Worm (Caenorhabditis elegans): ENCODE results near the gene clc-22.

Gene clc-22

DNA sequence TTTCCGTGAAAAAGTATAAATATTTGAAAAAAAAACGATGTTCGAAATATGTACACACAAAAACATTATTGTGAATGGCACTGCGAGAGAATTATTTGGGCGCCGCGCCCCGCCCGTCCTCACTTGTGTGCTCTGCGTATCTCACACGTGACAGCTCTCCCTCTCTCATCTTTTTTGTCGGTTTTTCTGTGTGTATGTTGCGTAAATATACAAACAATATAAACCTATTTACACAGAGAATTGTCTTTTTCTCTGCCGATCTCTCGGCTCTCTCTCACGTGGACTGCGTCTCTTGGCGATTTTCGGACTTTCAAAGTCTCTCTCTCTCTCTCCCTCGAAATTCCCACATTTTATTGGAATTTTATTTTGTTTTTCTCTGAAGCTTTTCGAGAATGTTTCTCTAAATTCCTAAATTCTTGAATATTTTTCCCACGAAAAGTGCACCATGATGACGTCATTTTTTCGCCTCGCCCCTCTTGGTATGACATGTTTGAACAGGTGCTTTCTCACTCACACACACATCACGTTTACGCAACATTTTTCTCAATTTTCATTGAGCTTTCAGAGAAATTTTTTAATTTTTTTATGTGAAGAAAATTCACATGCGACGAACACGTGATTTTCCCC lies 37.1 kb downstream of the clc-22 start (continued):
- TF ChIP-seq let-607 (tag; optimal IDR thresholded peaks at IDR 0.05) (peak in 1 of 2 experiments; percentile 55), tbp1 (GFP tag; optimal IDR thresholded peaks at IDR 0.05) (peak; percentile 38), zfh-2 (GFP tag; conservative IDR thresholded peaks at IDR 0.05) (peak; percentile 87), rec-8 (tag; optimal IDR thresholded peaks at IDR 0.05) (no peak), lin-35 (GFP tag; optimal IDR thresholded peaks at IDR 0.05) (peak in 1 of 3 experiments; percentile 49), hsf-1 (GFP tag; IDR thresholded peaks at IDR 0.05) (no peak), die-1 (tag; optimal IDR thresholded peaks at IDR 0.05) (no peak), ZK185.1 (tag; optimal IDR thresholded peaks at IDR 0.05; ENCODE audit: poor library complexity, severe bottlenecking) (peak; percentile 76), K11D2.4 (GFP tag; IDR thresholded peaks at IDR 0.05) (peak; percentile 62; the same call in 1 of the 2 replicates), F57A8.1 (GFP tag; optimal IDR thresholded peaks at IDR 0.05) (no peak), ceh-27 (GFP tag; optimal IDR thresholded peaks at IDR 0.05) (peak; percentile 73), ztf-22 (GFP tag; optimal IDR thresholded peaks at IDR 0.05) (peak; percentile 38), pha-4 (tag; optimal IDR thresholded peaks at IDR 0.05) (peak; percentile 50), D2030.7 (GFP tag; IDR thresholded peaks at IDR 0.05) (no peak), C17E4.6 (GFP tag; IDR thresholded peaks at IDR 0.05) (no peak), B0035.1 (tag; optimal IDR thresholded peaks at IDR 0.05) (no peak), lin-54 (GFP tag; optimal IDR thresholded peaks at IDR 0.05) (peak; percentile 3), cebp-1 (GFP tag; IDR thresholded peaks at IDR 0.05) (peak; percentile 30; the same call in 1 of the 2 replicates), cebp-1 (tag; optimal IDR thresholded peaks at IDR 0.05) (peak; percentile 78), sea-2 (GFP tag; IDR thresholded peaks at IDR 0.05) (peak; percentile 51; the same call in 1 of the 2 replicates), mes-4 (tag; optimal IDR thresholded peaks at IDR 0.05) (no peak), mcd-1 (GFP tag; IDR thresholded peaks at IDR 0.05) (peak; percentile 31; the same call in 1 of the 2 replicates), ama-1 (optimal IDR thresholded peaks at IDR 0.05) (no peak), ama-1 (GFP tag; optimal IDR thresholded peaks at IDR 0.05) (no peak), K12H6.12 (tag; optimal IDR thresholded peaks at IDR 0.05) (peak; percentile 85), ets-4 (GFP tag; optimal IDR thresholded peaks at IDR 0.05) (no peak), snpc-3.4 (tag; optimal IDR thresholded peaks at IDR 0.05) (no peak), attf-5 (GFP tag; optimal IDR thresholded peaks at IDR 0.05) (peak; percentile 79), dox-1 (GFP tag; IDR thresholded peaks at IDR 0.05) (peak; percentile 68), madf-10 (tag; optimal IDR thresholded peaks at IDR 0.05) (peak; percentile 37), F23B12.7 (tag; optimal IDR thresholded peaks at IDR 0.05; ENCODE audit: insufficient read depth) (peak; percentile 17), ekl-4 (GFP tag; IDR thresholded peaks at IDR 0.05) (peak; percentile 51; the same call in 1 of the 2 replicates), nhr-80 (tag; optimal IDR thresholded peaks at IDR 0.05) (peak; percentile 85), sdz-38 (tag; optimal IDR thresholded peaks at IDR 0.05) (no peak), Y67H2A.10 (GFP tag; conservative IDR thresholded peaks at IDR 0.05) (no peak), unc-62 (GFP tag; optimal IDR thresholded peaks at IDR 0.05) (no peak), athp-1 (tag; optimal IDR thresholded peaks at IDR 0.05) (peak; percentile 18), attf-3 (GFP tag; conservative IDR thresholded peaks at IDR 0.05) (no peak), ztf-3 (GFP tag; optimal IDR thresholded peaks at IDR 0.05) (no peak), nhr-179 (tag; optimal IDR thresholded peaks at IDR 0.05) (no peak), pbrm-1 (GFP tag; IDR thresholded peaks at IDR 0.05) (0 out of 2 replicates have a peak, but pooled peaks have one; percentile 21), mxl-1 (tag; optimal IDR thresholded peaks at IDR 0.05) (no peak), atf-7 (tag; optimal IDR thresholded peaks at IDR 0.05) (peak; percentile 83), hmg-1.2 (GFP tag; IDR thresholded peaks at IDR 0.05) (peak; percentile 61; the same call in 1 of the 2 replicates), egrh-3 (GFP tag; IDR thresholded peaks at IDR 0.05) (no peak)

Measured in whole organism, young adult.